ENCODE assay signal across 4 worm cellular contexts in genomic region chrIII:4004064-4004580, ce11.
TF ChIP-seq lines count a peak whose summit lies in the region.

Gene tif-1A, minus strand, starts transcription at chrIII:4004114.

TF ChIP-seq in whole organism, L2 larva, 48 proteins besides CTCF, POLR2A, EP300 and RAD21 (continued from another document):
- TF ChIP-seq nhr-11 (tag; optimal IDR thresholded peaks at IDR 0.05; lab: Kevin White, UChicago) (no peak), ceh-82 (tag; optimal IDR thresholded peaks at IDR 0.05; lab: Kevin White, UChicago) (no peak), nhr-6 (tag; optimal IDR thresholded peaks at IDR 0.05; lab: Kevin White, UChicago) (peak; percentile 21), nhr-10 (tag; optimal IDR thresholded peaks at IDR 0.05; lab: Kevin White, UChicago) (peak; percentile 12), lin-13 (GFP tag; optimal IDR thresholded peaks at IDR 0.05; lab: Kevin White, UChicago) (peak; percentile 73), unc-39 (tag; optimal IDR thresholded peaks at IDR 0.05; lab: Kevin White, UChicago) (no peak), ZK546.5 (tag; optimal IDR thresholded peaks at IDR 0.05; lab: Kevin White, UChicago) (no peak), ztf-4 (tag; optimal IDR thresholded peaks at IDR 0.05; lab: Kevin White, UChicago) (no peak), nhr-77 (tag; optimal IDR thresholded peaks at IDR 0.05; lab: Kevin White, UChicago) (peak; percentile 15), nhr-25 (tag; optimal IDR thresholded peaks at IDR 0.05; lab: Kevin White, UChicago) (peak; percentile 67), nhr-237 (tag; optimal IDR thresholded peaks at IDR 0.05; lab: Kevin White, UChicago) (no peak), lsy-2 (tag; optimal IDR thresholded peaks at IDR 0.05; lab: Kevin White, UChicago) (peak; percentile 81 to 92), lin-39 (tag; optimal IDR thresholded peaks at IDR 0.05; lab: Kevin White, UChicago) (no peak), unc-62 (GFP tag; optimal IDR thresholded peaks at IDR 0.05; lab: Kevin White, UChicago) (no peak), dmd-4 (tag; optimal IDR thresholded peaks at IDR 0.05; lab: Kevin White, UChicago) (no peak), aly-2 (tag; optimal IDR thresholded peaks at IDR 0.05; lab: Kevin White, UChicago) (no peak), Y55F3AM.14 (GFP tag; optimal IDR thresholded peaks at IDR 0.05; lab: Kevin White, UChicago) (peak; percentile 6), unc-55 (GFP tag; optimal IDR thresholded peaks at IDR 0.05; lab: Kevin White, UChicago) (peak; percentile 82), mab-5 (tag; optimal IDR thresholded peaks at IDR 0.05; lab: Kevin White, UChicago) (peak; percentile 70), blmp-1 (tag; optimal IDR thresholded peaks at IDR 0.05; lab: Kevin White, UChicago; ENCODE audit: insufficient read depth) (peak; percentile 34), lin-11 (tag; optimal IDR thresholded peaks at IDR 0.05; lab: Kevin White, UChicago) (peak; percentile 8), gmeb-1 (tag; optimal IDR thresholded peaks at IDR 0.05; lab: Kevin White, UChicago) (peak; percentile 90), skn-1 (tag; optimal IDR thresholded peaks at IDR 0.05; lab: Kevin White, UChicago) (peak; percentile 61), sma-3 (GFP tag; optimal IDR thresholded peaks at IDR 0.05; lab: Kevin White, UChicago) (peak; percentile 85), elt-3 (tag; optimal IDR thresholded peaks at IDR 0.05; lab: Kevin White, UChicago) (no peak)
TF ChIP-seq in whole organism, L2 larva: peak in this region for 27.

TF ChIP-seq in whole organism, L4 larva, 104 proteins besides CTCF, POLR2A, EP300 and RAD21 (continued from another document and continues in another):
- 0 out of 2 replicates have a peak, but pooled peaks have one; percentile 28 for TF ChIP-seq ceh-20 (GFP tag; IDR thresholded peaks at IDR 0.05; lab: Robert Waterston, UW)
- peak; percentile 24 to 94 for TF ChIP-seq lsy-2 (tag; optimal IDR thresholded peaks at IDR 0.05; lab: Kevin White, UChicago)
- TF ChIP-seq dmd-9 (GFP tag; IDR thresholded peaks at IDR 0.05; lab: Robert Waterston, UW) = no peak
- no peak for TF ChIP-seq ZK546.5 (tag; optimal IDR thresholded peaks at IDR 0.05; lab: Kevin White, UChicago)
- peak; percentile 6 to 54 for TF ChIP-seq daf-16 (GFP tag; optimal IDR thresholded peaks at IDR 0.05; lab: Kevin White, UChicago)
- TF ChIP-seq daf-16 (tag; optimal IDR thresholded peaks at IDR 0.05; lab: Kevin White, UChicago) = peak; percentile 93
- no peak for TF ChIP-seq spr-3 (GFP tag; optimal IDR thresholded peaks at IDR 0.05; lab: Kevin White, UChicago)
- no peak for TF ChIP-seq ceh-32 (tag; optimal IDR thresholded peaks at IDR 0.05; lab: Kevin White, UChicago; ENCODE audit: poor library complexity)
- peak; percentile 78 for TF ChIP-seq ztf-7 (tag; optimal IDR thresholded peaks at IDR 0.05; lab: Kevin White, UChicago)
- TF ChIP-seq gei-8 (GFP tag; optimal IDR thresholded peaks at IDR 0.05; lab: Kevin White, UChicago) = no peak
- no peak for TF ChIP-seq nhr-42 (GFP tag; IDR thresholded peaks at IDR 0.05; lab: Robert Waterston, UW)
- TF ChIP-seq skn-1 (tag; optimal IDR thresholded peaks at IDR 0.05; lab: Kevin White, UChicago) = no peak
- peak; percentile 72 for TF ChIP-seq zip-2 (tag; optimal IDR thresholded peaks at IDR 0.05; lab: Kevin White, UChicago)
- TF ChIP-seq madf-5 (GFP tag; IDR thresholded peaks at IDR 0.05; lab: Robert Waterston, UW) = no peak
- no peak for TF ChIP-seq daf-19 (GFP tag; conservative IDR thresholded peaks at IDR 0.05; lab: Robert Waterston, UW)
- peak; percentile 66 for TF ChIP-seq nhr-48 (tag; optimal IDR thresholded peaks at IDR 0.05; lab: Kevin White, UChicago)
- no peak for TF ChIP-seq madf-9 (GFP tag; conservative IDR thresholded peaks at IDR 0.05; lab: Robert Waterston, UW)
- TF ChIP-seq hmg-1.1 (GFP tag; IDR thresholded peaks at IDR 0.05; lab: Robert Waterston, UW) = peak; percentile 61
- no peak for TF ChIP-seq nhr-11 (tag; optimal IDR thresholded peaks at IDR 0.05; lab: Kevin White, UChicago)
- no peak for TF ChIP-seq nhr-76 (tag; optimal IDR thresholded peaks at IDR 0.05; lab: Kevin White, UChicago)
- peak; percentile 41 for TF ChIP-seq jun-1 (tag; optimal IDR thresholded peaks at IDR 0.05; lab: Kevin White, UChicago)
- TF ChIP-seq F49E8.2 (tag; optimal IDR thresholded peaks at IDR 0.05; lab: Kevin White, UChicago; ENCODE audit: borderline replicate concordance) = peak; percentile 15
- peak; percentile 73 for TF ChIP-seq T20F7.1 (GFP tag; optimal IDR thresholded peaks at IDR 0.05; lab: Kevin White, UChicago)
- TF ChIP-seq lin-29 (GFP tag; IDR thresholded peaks at IDR 0.05; lab: Robert Waterston, UW) = no peak
- no peak for TF ChIP-seq Y105C5A.15 (GFP tag; IDR thresholded peaks at IDR 0.05; lab: Robert Waterston, UW)
- no peak for TF ChIP-seq F10B5.3 (tag; optimal IDR thresholded peaks at IDR 0.05; lab: Kevin White, UChicago)
- TF ChIP-seq nhr-77 (tag; optimal IDR thresholded peaks at IDR 0.05; lab: Kevin White, UChicago) = peak; percentile 88
- TF ChIP-seq hlh-30 (tag; optimal IDR thresholded peaks at IDR 0.05; lab: Kevin White, UChicago; ENCODE audit: insufficient read depth) = peak; percentile 72
- no peak for TF ChIP-seq lim-7 (GFP tag; IDR thresholded peaks at IDR 0.05; lab: Robert Waterston, UW)
- TF ChIP-seq Y75B8A.6 (GFP tag; IDR thresholded peaks at IDR 0.05; lab: Robert Waterston, UW) = no peak
- no peak for TF ChIP-seq R02D3.7 (tag; optimal IDR thresholded peaks at IDR 0.05; lab: Kevin White, UChicago)
- TF ChIP-seq rbr-2 (tag; optimal IDR thresholded peaks at IDR 0.05; lab: Kevin White, UChicago) = peak; percentile 82
- no peak for TF ChIP-seq nhr-10 (tag; optimal IDR thresholded peaks at IDR 0.05; lab: Kevin White, UChicago)
- TF ChIP-seq duxl-1 (tag; optimal IDR thresholded peaks at IDR 0.05; lab: Kevin White, UChicago; ENCODE audit: poor library complexity) = peak; percentile 55
- no peak for TF ChIP-seq unc-39 (tag; optimal IDR thresholded peaks at IDR 0.05; lab: Kevin White, UChicago)
- peak; percentile 66 for TF ChIP-seq spr-1 (tag; optimal IDR thresholded peaks at IDR 0.05; lab: Kevin White, UChicago)
- peak; percentile 87 for TF ChIP-seq mes-2 (tag; optimal IDR thresholded peaks at IDR 0.05; lab: Kevin White, UChicago; ENCODE audit: poor library complexity, severe bottlenecking)

TF ChIP-seq in whole organism, late embryonic, 69 proteins besides CTCF, POLR2A, EP300 and RAD21 (continued from another document):
- no peak for TF ChIP-seq tbx-7 (tag; optimal IDR thresholded peaks at IDR 0.05; lab: Kevin White, UChicago)
- TF ChIP-seq ceh-2 (tag; optimal IDR thresholded peaks at IDR 0.05; lab: Kevin White, UChicago) = peak; percentile 12
- no peak for TF ChIP-seq fkh-6 (tag; optimal IDR thresholded peaks at IDR 0.05; lab: Kevin White, UChicago)
- peak; percentile 32 for TF ChIP-seq tbx-2 (tag; optimal IDR thresholded peaks at IDR 0.05; lab: Kevin White, UChicago)
- no peak for TF ChIP-seq pax-1 (tag; optimal IDR thresholded peaks at IDR 0.05; lab: Kevin White, UChicago)
- peak; percentile 65 for TF ChIP-seq nfya-1 (tag; optimal IDR thresholded peaks at IDR 0.05; lab: Kevin White, UChicago)
- no peak for TF ChIP-seq ceh-22 (tag; optimal IDR thresholded peaks at IDR 0.05; lab: Kevin White, UChicago)
- TF ChIP-seq fax-1 (tag; optimal IDR thresholded peaks at IDR 0.05; lab: Kevin White, UChicago) = no peak
- peak; percentile 12 for TF ChIP-seq ceh-18 (tag; optimal IDR thresholded peaks at IDR 0.05; lab: Kevin White, UChicago)
- TF ChIP-seq ref-2 (tag; optimal IDR thresholded peaks at IDR 0.05; lab: Kevin White, UChicago) = no peak
- no peak for TF ChIP-seq pha-4 (tag; optimal IDR thresholded peaks at IDR 0.05; lab: Kevin White, UChicago)
- TF ChIP-seq che-1 (tag; optimal IDR thresholded peaks at IDR 0.05; lab: Kevin White, UChicago) = peak; percentile 44
- no peak for TF ChIP-seq eyg-1 (tag; optimal IDR thresholded peaks at IDR 0.05; lab: Kevin White, UChicago)
- TF ChIP-seq ceh-24 (tag; optimal IDR thresholded peaks at IDR 0.05; lab: Kevin White, UChicago) = no peak
- peak; percentile 30 for TF ChIP-seq pha-2 (tag; optimal IDR thresholded peaks at IDR 0.05; lab: Kevin White, UChicago)
- peak; percentile 25 for TF ChIP-seq Y22D7AL.16 (tag; optimal IDR thresholded peaks at IDR 0.05; lab: Kevin White, UChicago)
- TF ChIP-seq pat-9 (tag; optimal IDR thresholded peaks at IDR 0.05; lab: Kevin White, UChicago) = no peak
- TF ChIP-seq ceh-6 (GFP tag; optimal IDR thresholded peaks at IDR 0.05; lab: Kevin White, UChicago) = no peak
- no peak for TF ChIP-seq unc-55 (GFP tag; optimal IDR thresholded peaks at IDR 0.05; lab: Kevin White, UChicago)

TF ChIP-seq in whole organism, mixed stage, embryonic, 35 proteins besides CTCF, POLR2A, EP300 and RAD21 (continued from another document):
- peak; percentile 84 for TF ChIP-seq lsy-2 (tag; optimal IDR thresholded peaks at IDR 0.05; lab: Kevin White, UChicago)
- TF ChIP-seq nhr-12 (tag; optimal IDR thresholded peaks at IDR 0.05; lab: Kevin White, UChicago) = no peak
- TF ChIP-seq flh-1 (GFP tag; optimal IDR thresholded peaks at IDR 0.05; lab: Kevin White, UChicago) = no peak
- no peak for TF ChIP-seq elt-1 (tag; optimal IDR thresholded peaks at IDR 0.05; lab: Kevin White, UChicago; ENCODE audit: borderline replicate concordance, insufficient read depth)
- TF ChIP-seq nhr-76 (tag; optimal IDR thresholded peaks at IDR 0.05; lab: Kevin White, UChicago) = no peak
